Worm (Caenorhabditis elegans) whole organism, L4 larva: ENCODE results near the gene Y22D7AR.2.
A peak's percentile ranks its signal among the peaks of the same experiment; 100 is the strongest.

ENCODE experiments used
- F44E2.7 ChIP-seq: fragments of 200-800 bp; sonication (Bioruptor generic); IDR thresholded peaks from 2 replicates; pipeline ENCODE4 v2.1.2; 2022; ENCODE audit warnings: missing genetic modification characterization, missing compliant biosample characterization
- F49E8.2 ChIP-seq: sonication (generic microtip); optimal IDR thresholded peaks from 2 replicates; lab custom pipeline; 2016; ENCODE audit warnings: missing compliant biosample characterization, mild to moderate bottlenecking, missing genetic modification characterization, borderline replicate concordance
- aha-1 ChIP-seq: fragments of 150-350 bp; peaks from one replicate; lab custom pipeline; 2014; ENCODE audit warnings: missing biosample characterization, missing genetic modification characterization
- ceh-28 ChIP-seq: fragments of 150-350 bp; optimal IDR thresholded peaks from 2 replicates; lab custom pipeline; 2014; ENCODE audit warnings: missing biosample characterization, missing genetic modification reagents, missing genetic modification characterization
- ceh-32 ChIP-seq: sonication (generic microtip); optimal IDR thresholded peaks from 2 replicates; lab custom pipeline; 2016; ENCODE audit warnings: mild to moderate bottlenecking, missing genetic modification characterization, missing compliant biosample characterization; ENCODE audit not compliant: poor library complexity
- ceh-44 ChIP-seq: fragments of 200-800 bp; sonication (Bioruptor generic); IDR thresholded peaks from 2 replicates; pipeline ENCODE4 v1.3.6; 2022; ENCODE audit warnings: missing genetic modification reagents, missing genetic modification characterization, missing compliant biosample characterization
- ceh-82 ChIP-seq: sonication (generic microtip); optimal IDR thresholded peaks from 2 replicates; lab custom pipeline; 2017; ENCODE audit warnings: missing biosample characterization, missing genetic modification characterization
- ces-1 ChIP-seq: fragments of 150-350 bp; sonication (generic microtip); optimal IDR thresholded peaks from 4 replicates; lab custom pipeline; 2014; ENCODE audit warnings: missing biosample characterization, missing genetic modification reagents, missing genetic modification characterization
- ctbp-1 ChIP-seq: fragments of 200-800 bp; sonication (Bioruptor generic); IDR thresholded peaks from 2 replicates; pipeline ENCODE4 v1.3.6; 2022; ENCODE audit warnings: missing genetic modification reagents, missing genetic modification characterization, missing compliant biosample characterization
- dmd-6 ChIP-seq: fragments of 200-800 bp; sonication (Bioruptor generic); IDR thresholded peaks from 2 replicates; pipeline ENCODE4 v1.3.6; 2022; ENCODE audit warnings: missing genetic modification reagents, missing genetic modification characterization, missing compliant biosample characterization
- fos-1 ChIP-seq: fragments of 150-350 bp; optimal IDR thresholded peaks from 2 replicates; lab custom pipeline; 2014; ENCODE audit warnings: missing biosample characterization, missing genetic modification characterization
- hif-1 ChIP-seq, 2 experiments: sonication (generic microtip); optimal IDR thresholded peaks; 2 replicates each; lab custom pipeline; 2016 to 2017; ENCODE audit warnings: missing compliant biosample characterization in 2 of 2, missing genetic modification characterization in 2 of 2, missing genetic modification reagents in 2 of 2, missing genotype in 2 of 2, mild to moderate bottlenecking in 1 of 2
- lim-7 ChIP-seq: fragments of 200-800 bp; sonication (Bioruptor generic); IDR thresholded peaks from 2 replicates; pipeline ENCODE4 v1.3.6; 2022; ENCODE audit warnings: missing genetic modification characterization, missing compliant biosample characterization
- madf-5 ChIP-seq, 2 experiments: fragments of 200-800 bp; sonication (Bioruptor generic); IDR thresholded peaks; 2 replicates each; pipeline ENCODE4 v1.3.6; 2022; ENCODE audit warnings: missing compliant biosample characterization in 2 of 2, missing genetic modification characterization in 2 of 2
- mxl-3 ChIP-seq: fragments of 200-800 bp; sonication (Bioruptor generic); optimal IDR thresholded peaks from 2 replicates; lab custom pipeline; 2018; ENCODE audit warnings: mild to moderate bottlenecking, missing genetic modification characterization, missing compliant biosample characterization
- nhr-237 ChIP-seq: sonication (generic microtip); optimal IDR thresholded peaks from 2 replicates; lab custom pipeline; 2017; ENCODE audit warnings: missing biosample characterization, missing genetic modification characterization
- nhr-48 ChIP-seq: sonication (generic microtip); optimal IDR thresholded peaks from 2 replicates; lab custom pipeline; 2016; ENCODE audit warnings: mild to moderate bottlenecking, missing genetic modification characterization, missing compliant biosample characterization
- unc-39 ChIP-seq: sonication (generic microtip); optimal IDR thresholded peaks from 2 replicates; lab custom pipeline; 2017; ENCODE audit warnings: missing biosample characterization, missing genetic modification characterization
- unc-62 ChIP-seq, 3 experiments: fragments of 150-350 bp in 1 of 3; sonication (generic microtip); optimal IDR thresholded peaks in 2 of 3; peaks in 1 of 3; 1 replicate in 1 of 3; 2 replicates in 2 of 3; lab custom pipeline; 2014 to 2017; ENCODE audit warnings: missing biosample characterization in 3 of 3, missing genetic modification characterization in 3 of 3, missing genetic modification reagents in 3 of 3, missing genotype in 1 of 3

Y22D7AR.2 gene

ce11 chrIII:1758151-1758550 is 52.4 kb downstream of the Y22D7AR.2 start, which contains the start of gene Y46E12A.5:
Gene Y46E12A.5, minus strand, starts transcription at chrIII:1758251.
- TF ChIP-seq lim-7 (no peak), ceh-44 (GFP tag; lab: Robert Waterston, UW) (no peak), ceh-32 (tag; lab: Kevin White, UChicago) (no peak), unc-39 (tag; lab: Kevin White, UChicago) (no peak), fos-1 (tag; lab: Kevin White, UChicago) (no peak), unc-62 (GFP tag; optimal IDR thresholded peaks at IDR 0.05 in 1 of 2; lab: Kevin White, UChicago) (peak in 1 of 2 experiments; percentile 29), unc-62 (tag; optimal IDR thresholded peaks at IDR 0.05; lab: Kevin White, UChicago) (no peak)

- TF ChIP-seq ceh-82 (tag; lab: Kevin White, UChicago) (no peak), ces-1 (GFP tag; lab: Kevin White, UChicago) (no peak), nhr-237 (tag; lab: Kevin White, UChicago) (no peak), F44E2.7 (no peak), mxl-3 (GFP tag; lab: Kevin White, UChicago) (no peak), nhr-48 (tag; lab: Kevin White, UChicago) (no peak), ceh-28 (tag; lab: Kevin White, UChicago) (no peak), F49E8.2 (tag; lab: Kevin White, UChicago) (no peak), madf-5 (GFP tag; IDR thresholded peaks at IDR 0.05; lab: Robert Waterston, UW) (no peak), hif-1 (tag; optimal IDR thresholded peaks at IDR 0.05; lab: Kevin White, UChicago) (no peak), dmd-6 (no peak)
These were observed 52.9 kb downstream of the Y22D7AR.2 start, which contains the start of gene Y46E12A.2 for ce11 chrIII:1758632-1759031. Gene Y46E12A.2, plus strand, starts transcription at chrIII:1758932.

- TF ChIP-seq ctbp-1 (GFP tag; lab: Robert Waterston, UW) (no peak), aha-1 (tag; lab: Kevin White, UChicago) (peak; percentile 17)
These were observed 57.5 kb downstream of the Y22D7AR.2 start, which contains the start of gene cnc-6 for ce11 chrIII:1763222-1763621. Gene cnc-6, plus strand, starts transcription at chrIII:1763522.
